Fruit fly (Drosophila melanogaster) whole organism, embryonic: ENCODE measurements around the gene CG3184.
A peak's percentile ranks its signal among the peaks of the same experiment; 100 is the strongest.

Experiments used
- ATbp ChIP-seq: fragments of 200-800 bp; sonication (Bioruptor generic); optimal IDR thresholded peaks from 2 replicates; lab custom pipeline; 2017; ENCODE audit warnings: missing biosample characterization, mild to moderate bottlenecking, missing genetic modification characterization, missing genetic modification reagents
- Adf1 ChIP-seq: fragments of 200-800 bp; sonication (Bioruptor generic); IDR thresholded peaks from 2 replicates; pipeline ENCODE4 v1.3.6; 2022; ENCODE audit warnings: missing biosample characterization, missing genetic modification characterization
- Asciz ChIP-seq: fragments of 200-800 bp; sonication (Bioruptor generic); optimal IDR thresholded peaks from 2 replicates; lab custom pipeline; 2017; ENCODE audit warnings: missing biosample characterization, mild to moderate bottlenecking, missing genetic modification characterization, missing genetic modification reagents
- CG10431 ChIP-seq: fragments of 200-800 bp; sonication (Bioruptor generic); optimal IDR thresholded peaks from 3 replicates; lab custom pipeline; 2018; ENCODE audit warnings: missing biosample characterization, mild to moderate bottlenecking, missing genetic modification characterization
- CG11247 ChIP-seq: fragments of 200-800 bp; sonication (Bioruptor generic); IDR thresholded peaks from 2 replicates; pipeline ENCODE4 v1.3.6; 2022; ENCODE audit warnings: missing biosample characterization, missing genetic modification characterization
- CG11723 ChIP-seq: fragments of 200-800 bp; sonication (Bioruptor generic); optimal IDR thresholded peaks from 2 replicates; lab custom pipeline; 2017; ENCODE audit warnings: missing biosample characterization, mild to moderate bottlenecking, missing genetic modification characterization
- CG12155 ChIP-seq: fragments of 200-800 bp; sonication (Bioruptor generic); optimal IDR thresholded peaks from 3 replicates; lab custom pipeline; 2016; ENCODE audit warnings: missing biosample characterization, missing genetic modification characterization
- CG13296 ChIP-seq: fragments of 200-800 bp; sonication (Bioruptor generic); optimal IDR thresholded peaks from 3 replicates; lab custom pipeline; 2018; ENCODE audit warnings: missing biosample characterization, mild to moderate bottlenecking, missing genetic modification characterization
- CG14050 ChIP-seq: fragments of 200-800 bp; sonication (Bioruptor generic); IDR thresholded peaks from 3 replicates; pipeline ENCODE4 v1.3.6; 2022; ENCODE audit warnings: missing biosample characterization, missing genetic modification characterization
- CG14860 ChIP-seq: fragments of 200-800 bp; sonication (Bioruptor generic); IDR thresholded peaks from 3 replicates; pipeline ENCODE4 v1.3.6; 2022; ENCODE audit warnings: missing biosample characterization, missing genetic modification characterization; ENCODE audit not compliant: partially characterized antibody
- CG15601 ChIP-seq: fragments of 200-800 bp; sonication (Bioruptor generic); optimal IDR thresholded peaks from 3 replicates; lab custom pipeline; 2019; ENCODE audit warnings: missing biosample characterization, mild to moderate bottlenecking, missing genetic modification characterization, moderate library complexity
- CG17829 ChIP-seq: fragments of 200-800 bp; optimal IDR thresholded peaks from 2 replicates; lab custom pipeline; 2019; ENCODE audit warnings: missing biosample characterization, mild to moderate bottlenecking, missing genetic modification characterization, moderate library complexity
- CG17912 ChIP-seq: fragments of 200-800 bp; sonication (Bioruptor generic); optimal IDR thresholded peaks from 2 replicates; lab custom pipeline; 2018; ENCODE audit warnings: missing biosample characterization, mild to moderate bottlenecking, missing genetic modification characterization
- CG1832 ChIP-seq: fragments of 200-800 bp; sonication (Bioruptor generic); optimal IDR thresholded peaks from 2 replicates; lab custom pipeline; 2017; ENCODE audit warnings: missing biosample characterization, mild to moderate bottlenecking, missing genetic modification characterization, inconsistent platforms
- CG3065 ChIP-seq: fragments of 200-800 bp; sonication (Bioruptor generic); optimal IDR thresholded peaks from 2 replicates; lab custom pipeline; 2016; ENCODE audit warnings: missing biosample characterization, missing genetic modification characterization
- CG3163 ChIP-seq: fragments of 200-800 bp; sonication (Bioruptor generic); optimal IDR thresholded peaks from 3 replicates; lab custom pipeline; 2016; ENCODE audit warnings: missing biosample characterization, missing genetic modification characterization
- CG3726 ChIP-seq: fragments of 200-800 bp; sonication (Bioruptor generic); IDR thresholded peaks from 3 replicates; pipeline ENCODE4, ENCODE4 v1.3.6; 2022; ENCODE audit warnings: missing biosample characterization, missing genetic modification characterization
- CG6813 ChIP-seq: fragments of 200-800 bp; sonication (Bioruptor generic); optimal IDR thresholded peaks from 2 replicates; lab custom pipeline; 2017; ENCODE audit warnings: missing biosample characterization, missing genetic modification characterization, mild to moderate bottlenecking, moderate library complexity, missing genetic modification reagents
- CG7372 ChIP-seq: fragments of 200-800 bp; sonication (Bioruptor generic); IDR thresholded peaks from 2 replicates; pipeline ENCODE4 v1.3.6; 2022; ENCODE audit warnings: missing biosample characterization, missing genetic modification characterization
- CG7839 ChIP-seq: fragments of 200-800 bp; sonication (Bioruptor generic); optimal IDR thresholded peaks from 3 replicates; lab custom pipeline; 2018; ENCODE audit warnings: missing biosample characterization, mild to moderate bottlenecking, missing genetic modification characterization, moderate library complexity
- CG7987 ChIP-seq: fragments of 200-800 bp; sonication (Bioruptor generic); optimal IDR thresholded peaks from 2 replicates; lab custom pipeline; 2018; ENCODE audit warnings: missing biosample characterization, mild to moderate bottlenecking, missing genetic modification characterization, moderate library complexity
- CG8765 ChIP-seq: fragments of 200-800 bp; sonication (Bioruptor generic); IDR thresholded peaks from 2 replicates; pipeline ENCODE4 v1.3.6; 2022; ENCODE audit warnings: missing biosample characterization, missing genetic modification characterization
- CTCF ChIP-seq: fragments of 200-800 bp; sonication (Bioruptor generic); optimal IDR thresholded peaks from 2 replicates; lab custom pipeline; 2017; ENCODE audit warnings: missing biosample characterization, mild to moderate bottlenecking, missing genetic modification characterization, moderate library complexity
- D19A ChIP-seq: fragments of 200-800 bp; optimal IDR thresholded peaks from 3 replicates; lab custom pipeline; 2019; ENCODE audit warnings: missing biosample characterization, mild to moderate bottlenecking, missing genetic modification characterization, moderate library complexity
- PHDP ChIP-seq: fragments of 200-800 bp; sonication (Bioruptor generic); optimal IDR thresholded peaks from 3 replicates; lab custom pipeline; 2018; ENCODE audit warnings: missing biosample characterization, mild to moderate bottlenecking, missing genetic modification characterization, moderate library complexity
- Poxn ChIP-seq: fragments of 200-800 bp; sonication (Bioruptor generic); IDR thresholded peaks from 2 replicates; pipeline ENCODE4 v1.3.6; 2022; ENCODE audit warnings: missing biosample characterization, missing genetic modification characterization
- Sry-δ ChIP-seq: fragments of 200-800 bp; sonication (Bioruptor generic); optimal IDR thresholded peaks from 2 replicates; lab custom pipeline; 2016; ENCODE audit warnings: missing biosample characterization, missing genetic modification characterization
- YL-1 ChIP-seq: fragments of 200-800 bp; sonication (Bioruptor generic); optimal IDR thresholded peaks from 3 replicates; lab custom pipeline; 2017; ENCODE audit warnings: missing biosample characterization, mild to moderate bottlenecking, missing genetic modification characterization
- aop ChIP-seq: fragments of 200-800 bp; sonication (Bioruptor generic); IDR thresholded peaks from 2 replicates; pipeline ENCODE4 v1.3.6; 2022; ENCODE audit warnings: missing biosample characterization, missing genetic modification characterization
- bab2 ChIP-seq: fragments of 200-800 bp; sonication (Bioruptor generic); optimal IDR thresholded peaks from 2 replicates; lab custom pipeline; 2016; ENCODE audit warnings: missing biosample characterization, missing genetic modification characterization
- bbx ChIP-seq: fragments of 200-800 bp; sonication (Bioruptor generic); IDR thresholded peaks from 2 replicates; pipeline ENCODE4 v1.3.6; 2022; ENCODE audit warnings: missing biosample characterization, missing genetic modification characterization; ENCODE audit not compliant: partially characterized antibody
- bcd ChIP-seq: fragments of 200-800 bp; sonication (Bioruptor generic); optimal IDR thresholded peaks from 2 replicates; lab custom pipeline; 2017; ENCODE audit warnings: missing biosample characterization, mild to moderate bottlenecking, missing genetic modification characterization
- bsh ChIP-seq, 2 experiments: fragments of 200-800 bp; sonication (Bioruptor generic); optimal IDR thresholded peaks; 2 replicates each; lab custom pipeline; 2017 to 2018; ENCODE audit warnings: mild to moderate bottlenecking in 2 of 2, missing biosample characterization in 2 of 2, missing genetic modification characterization in 2 of 2, moderate library complexity in 1 of 2
- chinmo ChIP-seq: fragments of 200-800 bp; sonication (Bioruptor generic); IDR thresholded peaks from 4 replicates; pipeline ENCODE4 v1.3.6; 2022; ENCODE audit warnings: missing biosample characterization, missing genetic modification characterization; ENCODE audit not compliant: partially characterized antibody
- dysf ChIP-seq: fragments of 200-800 bp; sonication (Bioruptor generic); IDR thresholded peaks from 3 replicates; pipeline ENCODE4 v1.3.6; 2022; ENCODE audit warnings: missing biosample characterization, missing genetic modification characterization
- h ChIP-seq: fragments of >200 bp; optimal IDR thresholded peaks from 2 replicates; lab custom pipeline; 2017
- hbn ChIP-seq: fragments of 200-800 bp; sonication (Bioruptor generic); IDR thresholded peaks from 2 replicates; pipeline ENCODE4 v1.3.6; 2022; ENCODE audit warnings: missing biosample characterization, missing genetic modification characterization; ENCODE audit not compliant: partially characterized antibody
- maf-S ChIP-seq: fragments of 200-800 bp; sonication (Bioruptor generic); optimal IDR thresholded peaks from 2 replicates; lab custom pipeline; 2016; ENCODE audit warnings: missing biosample characterization, missing genetic modification characterization
- otp ChIP-seq: fragments of 200-800 bp; sonication (Bioruptor generic); IDR thresholded peaks from 3 replicates; pipeline ENCODE4, ENCODE4 v1.3.6; 2022; ENCODE audit warnings: missing biosample characterization, missing genetic modification characterization
- pum ChIP-seq: fragments of 200-800 bp; sonication (Bioruptor generic); optimal IDR thresholded peaks from 2 replicates; lab custom pipeline; 2016; ENCODE audit warnings: missing biosample characterization, missing genetic modification characterization
- sd ChIP-seq: fragments of 200-800 bp; sonication (Bioruptor generic); optimal IDR thresholded peaks from 3 replicates; lab custom pipeline; 2018; ENCODE audit warnings: missing biosample characterization, mild to moderate bottlenecking, missing genetic modification characterization, moderate library complexity
- sens ChIP-seq: fragments of 200-800 bp; sonication (Bioruptor generic); peaks from one replicate; lab custom pipeline; 2016; ENCODE audit warnings: missing biosample characterization, missing genetic modification characterization
- seq ChIP-seq: fragments of 200-800 bp; sonication (Bioruptor generic); IDR thresholded peaks from 2 replicates; pipeline ENCODE4 v1.3.6; 2022; ENCODE audit warnings: missing biosample characterization, missing genetic modification characterization
- sna ChIP-seq: fragments of 200-800 bp; sonication (Bioruptor generic); IDR thresholded peaks from 2 replicates; pipeline ENCODE4 v1.3.6; 2022; ENCODE audit warnings: missing biosample characterization, missing genetic modification characterization; ENCODE audit not compliant: partially characterized antibody
- sob ChIP-seq: fragments of 200-800 bp; sonication (Bioruptor generic); IDR thresholded peaks from 2 replicates; pipeline ENCODE4 v1.3.6; 2022; ENCODE audit warnings: missing biosample characterization, missing genetic modification characterization
- tup ChIP-seq: fragments of 200-800 bp; sonication (Bioruptor generic); optimal IDR thresholded peaks from 2 replicates; lab custom pipeline; 2016; ENCODE audit warnings: missing biosample characterization, mild to moderate bottlenecking, missing genetic modification characterization, moderate library complexity
- unc-4 ChIP-seq: fragments of 200-800 bp; sonication (Bioruptor generic); IDR thresholded peaks from 2 replicates; pipeline ENCODE4 v1.3.6; 2022; ENCODE audit warnings: missing biosample characterization, missing genetic modification characterization; ENCODE audit not compliant: partially characterized antibody
- vvl ChIP-seq: fragments of 200-800 bp; sonication (Bioruptor generic); IDR thresholded peaks from 2 replicates; pipeline ENCODE4 v1.3.6; 2022; ENCODE audit warnings: missing biosample characterization, missing genetic modification characterization
- yki ChIP-seq: fragments of >200 bp; optimal IDR thresholded peaks from 3 replicates; lab custom pipeline; 2018

CG3184 gene

DNA sequence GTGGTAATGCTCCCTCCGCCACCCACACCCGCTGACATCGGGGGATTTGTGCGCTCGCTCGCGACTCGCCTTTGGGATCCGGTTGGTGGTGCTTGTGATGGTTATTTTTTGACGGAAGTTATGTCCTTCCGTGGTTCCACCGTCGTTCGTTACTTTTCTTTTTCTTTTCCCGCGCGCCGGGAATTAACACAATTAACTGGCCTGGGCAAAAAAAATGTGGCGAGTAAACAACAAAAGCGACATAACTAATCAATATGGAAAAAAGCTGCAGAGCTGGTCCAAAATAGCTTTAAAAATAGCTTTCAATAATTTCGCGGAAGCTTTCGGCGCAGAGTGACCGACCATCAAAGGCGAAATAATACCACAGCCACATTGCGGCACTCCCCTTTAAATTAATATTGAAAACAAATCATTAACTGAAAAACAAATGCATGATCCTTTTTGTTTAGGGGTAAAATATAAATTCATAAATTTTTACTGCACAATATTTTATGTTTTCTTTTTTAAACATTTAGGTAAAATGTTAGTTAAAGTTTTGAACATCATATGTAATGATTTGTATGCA, 9.8 kb upstream of the CG3184 start, which contains the start of gene CG14440 (continued):
- TF ChIP-seq otp (GFP tag; lab: Robert Waterston, UW) (0 out of 3 replicates have a peak, but pooled peaks have one; percentile 43), CG3065 (no peak), aop (GFP tag; lab: Robert Waterston, UW) (no peak), YL-1 (GFP tag; lab: Kevin White, UChicago) (peak; percentile 54), PHDP (tag; lab: Kevin White, UChicago) (no peak), ATbp (GFP tag; lab: Kevin White, UChicago) (no peak), CG6813 (GFP tag; lab: Kevin White, UChicago) (no peak), CG12155 (peak; percentile 81), CG3163 (GFP tag; lab: Kevin White, UChicago) (no peak), CG17829 (tag; lab: Kevin White, UChicago) (no peak), CG3726 (no peak), Poxn (GFP tag; lab: Robert Waterston, UW) (no peak), unc-4 (0 out of 2 replicates have a peak, but pooled peaks have one; percentile 11), dysf (no peak), h (lab: Kevin White, UChicago) (no peak), sna (GFP tag; lab: Robert Waterston, UW) (no peak), D19A (tag; lab: Kevin White, UChicago) (no peak), Sry-δ (GFP tag; lab: Kevin White, UChicago) (no peak), pum (no peak), sob (GFP tag; lab: Robert Waterston, UW) (peak; percentile 18; the same call in 1 of the 2 replicates), CG7372 (GFP tag; lab: Robert Waterston, UW) (no peak), maf-S (GFP tag; lab: Kevin White, UChicago) (no peak), sd (tag; lab: Kevin White, UChicago) (peak; percentile 37), yki (lab: Kevin White, UChicago) (no peak), sens (GFP tag; lab: Kevin White, UChicago) (peak; percentile 63), CG17912 (GFP tag; lab: Kevin White, UChicago) (no peak), CG10431 (GFP tag; lab: Kevin White, UChicago) (no peak), Asciz (GFP tag; lab: Kevin White, UChicago) (no peak), hbn (GFP tag; lab: Robert Waterston, UW) (no peak), CG11723 (no peak), seq (GFP tag; lab: Robert Waterston, UW) (peak; percentile 35; the same call in 1 of the 2 replicates), bsh (GFP tag; optimal IDR thresholded peaks at IDR 0.05; lab: Kevin White, UChicago) (peak in 1 of 2 experiments; percentile 7), CG14050 (GFP tag; lab: Robert Waterston, UW) (no peak), CG11247 (GFP tag; lab: Robert Waterston, UW) (no peak), Adf1 (no peak; the same call in 1 of the 2 replicates), bab2 (GFP tag; lab: Kevin White, UChicago) (no peak), CG8765 (GFP tag; lab: Robert Waterston, UW) (no peak), CG7987 (GFP tag; lab: Kevin White, UChicago) (no peak), CG14860 (GFP tag; lab: Robert Waterston, UW) (no peak), CG13296 (GFP tag; lab: Kevin White, UChicago) (peak; percentile 48), CG15601 (tag; lab: Kevin White, UChicago) (peak; percentile 30), chinmo (GFP tag; lab: Robert Waterston, UW) (no peak), vvl (GFP tag; lab: Robert Waterston, UW) (0 out of 2 replicates have a peak, but pooled peaks have one; percentile 39), CTCF (GFP tag; lab: Kevin White, UChicago) (peak; percentile 81), bcd (no peak), CG7839 (no peak), CG1832 (no peak), bbx (GFP tag; lab: Robert Waterston, UW) (peak; percentile 25; the same call in 1 of the 2 replicates), tup (no peak)
